Fruit fly (Drosophila melanogaster) whole organism, embryonic: ENCODE data around the gene Prosbeta2.

Experiments used
- Ada2b ChIP-seq: fragments of 200-800 bp; sonication (Bioruptor generic); IDR thresholded peaks from 2 replicates; pipeline ENCODE4 v1.3.6; 2022; ENCODE audit warnings: missing biosample characterization, missing genetic modification characterization
- Asciz ChIP-seq: fragments of 200-800 bp; sonication (Bioruptor generic); optimal IDR thresholded peaks from 2 replicates; lab custom pipeline; 2017; ENCODE audit warnings: missing biosample characterization, mild to moderate bottlenecking, missing genetic modification characterization, missing genetic modification reagents
- Bgb ChIP-seq: fragments of 200-800 bp; sonication (Bioruptor generic); IDR thresholded peaks from 2 replicates; pipeline ENCODE4 v1.3.6; 2022; ENCODE audit warnings: missing biosample characterization, missing genetic modification characterization; ENCODE audit not compliant: partially characterized antibody
- CG10565 ChIP-seq: fragments of 200-800 bp; sonication (Bioruptor generic); optimal IDR thresholded peaks from 3 replicates; lab custom pipeline; 2016; ENCODE audit warnings: missing biosample characterization, mild to moderate bottlenecking, missing genetic modification characterization
- CG11093 ChIP-seq: fragments of 200-800 bp; sonication (Bioruptor generic); IDR thresholded peaks from 3 replicates; pipeline ENCODE4 v1.3.6; 2022; ENCODE audit warnings: missing biosample characterization, missing genetic modification characterization
- CG11247 ChIP-seq: fragments of 200-800 bp; sonication (Bioruptor generic); IDR thresholded peaks from 2 replicates; pipeline ENCODE4 v1.3.6; 2022; ENCODE audit warnings: missing biosample characterization, missing genetic modification characterization
- CG12236 ChIP-seq: fragments of 200-800 bp; sonication (Bioruptor generic); optimal IDR thresholded peaks from 2 replicates; lab custom pipeline; 2016; ENCODE audit warnings: missing biosample characterization, missing genetic modification characterization
- CG13123 ChIP-seq: fragments of 200-800 bp; sonication (Bioruptor generic); optimal IDR thresholded peaks from 2 replicates; lab custom pipeline; 2016; ENCODE audit warnings: missing biosample characterization, missing genetic modification characterization
- CG13894 ChIP-seq: fragments of 200-800 bp; sonication (Bioruptor generic); optimal IDR thresholded peaks from 3 replicates; lab custom pipeline; 2018; ENCODE audit warnings: missing biosample characterization, mild to moderate bottlenecking, missing genetic modification characterization, moderate library complexity
- CG1529 ChIP-seq: fragments of 200-800 bp; sonication (Bioruptor generic); optimal IDR thresholded peaks from 3 replicates; lab custom pipeline; 2018; ENCODE audit warnings: missing biosample characterization, missing genetic modification characterization
- CG15514 ChIP-seq: fragments of 200-800 bp; sonication (Bioruptor generic); optimal IDR thresholded peaks from 3 replicates; lab custom pipeline; 2017; ENCODE audit warnings: missing biosample characterization, missing genetic modification characterization, mild to moderate bottlenecking, moderate library complexity, missing genetic modification reagents
- CG17612 ChIP-seq: fragments of 200-800 bp; sonication (Bioruptor generic); IDR thresholded peaks from 2 replicates; pipeline ENCODE4 v1.3.6; 2022; ENCODE audit warnings: missing biosample characterization, missing genetic modification characterization
- CG2712 ChIP-seq: fragments of 200-800 bp; optimal IDR thresholded peaks from 3 replicates; lab custom pipeline; 2019; ENCODE audit warnings: missing biosample characterization, mild to moderate bottlenecking, missing genetic modification characterization, moderate library complexity
- CG2889 ChIP-seq: fragments of 200-800 bp; sonication (Bioruptor generic); IDR thresholded peaks from 3 replicates; pipeline ENCODE4 v1.3.6; 2022; ENCODE audit warnings: missing biosample characterization, missing genetic modification characterization
- CG31365 ChIP-seq: fragments of 200-800 bp; sonication (Bioruptor generic); optimal IDR thresholded peaks from 2 replicates; lab custom pipeline; 2018; ENCODE audit warnings: missing biosample characterization, mild to moderate bottlenecking, missing genetic modification characterization
- CG4404 ChIP-seq: fragments of 200-800 bp; sonication (Bioruptor generic); IDR thresholded peaks from 2 replicates; pipeline ENCODE4 v1.3.6; 2022; ENCODE audit warnings: missing biosample characterization, missing genetic modification characterization
- CG4730 ChIP-seq: fragments of 200-800 bp; sonication (Bioruptor generic); IDR thresholded peaks from 2 replicates; pipeline ENCODE4 v1.3.6; 2022; ENCODE audit warnings: missing biosample characterization, missing genetic modification characterization
- CG4820 ChIP-seq: fragments of 200-800 bp; sonication (Bioruptor generic); optimal IDR thresholded peaks from 3 replicates; lab custom pipeline; 2016; ENCODE audit warnings: missing biosample characterization, missing genetic modification characterization
- CG9609 ChIP-seq: fragments of 200-800 bp; sonication (Bioruptor generic); optimal IDR thresholded peaks from 3 replicates; lab custom pipeline; 2016; ENCODE audit warnings: missing biosample characterization, missing genetic modification characterization
- CG9932 ChIP-seq: fragments of 200-800 bp; sonication (Bioruptor generic); IDR thresholded peaks from 2 replicates; pipeline ENCODE4 v1.3.6; 2022; ENCODE audit warnings: missing biosample characterization, missing genetic modification characterization
- Doc3 ChIP-seq: fragments of 200-800 bp; sonication (Bioruptor generic); IDR thresholded peaks from 3 replicates; pipeline ENCODE4 v1.3.6; 2022; ENCODE audit warnings: missing biosample characterization, missing genetic modification characterization; ENCODE audit not compliant: partially characterized antibody
- E2f1 ChIP-seq: fragments of 200-800 bp; sonication (Bioruptor generic); IDR thresholded peaks from 2 replicates; pipeline ENCODE4 v1.3.6; 2022; ENCODE audit warnings: missing biosample characterization, missing genetic modification characterization
- HLH3B ChIP-seq: fragments of 200-800 bp; sonication (Bioruptor generic); IDR thresholded peaks from 2 replicates; pipeline ENCODE4 v1.3.6; 2022; ENCODE audit warnings: missing biosample characterization, missing genetic modification characterization
- Hsf ChIP-seq: fragments of 200-800 bp; sonication (Bioruptor generic); optimal IDR thresholded peaks from 3 replicates; lab custom pipeline; 2016; ENCODE audit warnings: missing biosample characterization, missing genetic modification characterization
- Meics ChIP-seq: fragments of 200-800 bp; sonication (Bioruptor generic); optimal IDR thresholded peaks from 2 replicates; lab custom pipeline; 2017; ENCODE audit warnings: missing biosample characterization, mild to moderate bottlenecking, missing genetic modification characterization
- NFAT ChIP-seq: fragments of 200-800 bp; sonication (Bioruptor generic); IDR thresholded peaks from 2 replicates; pipeline ENCODE4 v1.3.6; 2022; ENCODE audit warnings: missing biosample characterization, missing genetic modification characterization
- Neu2 ChIP-seq: fragments of 200-800 bp; sonication (Bioruptor generic); optimal IDR thresholded peaks from 3 replicates; lab custom pipeline; 2016; ENCODE audit warnings: missing biosample characterization, missing genetic modification characterization, borderline replicate concordance
- Pdp1 ChIP-seq, 2 experiments: fragments of 200-800 bp; sonication (Bioruptor generic); optimal IDR thresholded peaks; 3 replicates each; lab custom pipeline; 2016; ENCODE audit warnings: missing biosample characterization in 2 of 2, missing genetic modification characterization in 2 of 2, mild to moderate bottlenecking in 1 of 2, moderate library complexity in 1 of 2
- Vsx1 ChIP-seq: fragments of 200-800 bp; sonication (Bioruptor generic); optimal IDR thresholded peaks from 2 replicates; lab custom pipeline; 2017; ENCODE audit warnings: missing biosample characterization, mild to moderate bottlenecking, missing genetic modification characterization, missing genetic modification reagents
- caup ChIP-seq: fragments of 200-800 bp; sonication (Bioruptor generic); optimal IDR thresholded peaks from 3 replicates; lab custom pipeline; 2017; ENCODE audit warnings: missing biosample characterization, mild to moderate bottlenecking, missing genetic modification characterization, moderate library complexity; ENCODE audit not compliant: severe bottlenecking
- crol ChIP-seq: fragments of 200-800 bp; sonication (Bioruptor generic); IDR thresholded peaks from 2 replicates; pipeline ENCODE4 v1.3.6; 2022; ENCODE audit warnings: missing biosample characterization, missing genetic modification characterization
- dmrt11E ChIP-seq: fragments of 200-800 bp; sonication (Bioruptor generic); optimal IDR thresholded peaks from 3 replicates; lab custom pipeline; 2018; ENCODE audit warnings: missing biosample characterization, mild to moderate bottlenecking, missing genetic modification characterization, moderate library complexity
- esg ChIP-seq: fragments of 200-800 bp; sonication (Bioruptor generic); conservative IDR thresholded peaks from 2 replicates; pipeline ENCODE4 v1.3.6; 2022; ENCODE audit warnings: missing biosample characterization, missing genetic modification characterization
- exex ChIP-seq: fragments of 200-800 bp; sonication (Bioruptor generic); optimal IDR thresholded peaks from 4 replicates; lab custom pipeline; 2018; ENCODE audit warnings: missing biosample characterization, mild to moderate bottlenecking, missing genetic modification characterization, moderate library complexity
- fd64A ChIP-seq: fragments of 200-800 bp; sonication (Bioruptor generic); optimal IDR thresholded peaks from 3 replicates; lab custom pipeline; 2018; ENCODE audit warnings: missing biosample characterization, mild to moderate bottlenecking, missing genetic modification characterization
- gem ChIP-seq: fragments of 200-800 bp; sonication (Bioruptor generic); optimal IDR thresholded peaks from 2 replicates; lab custom pipeline; 2019; ENCODE audit warnings: missing biosample characterization, mild to moderate bottlenecking, missing genetic modification characterization, moderate library complexity
- jumu ChIP-seq: fragments of 200-800 bp; sonication (Bioruptor generic); optimal IDR thresholded peaks from 3 replicates; lab custom pipeline; 2016; ENCODE audit warnings: missing biosample characterization, missing genetic modification characterization
- lab ChIP-seq: fragments of 200-800 bp; sonication (Bioruptor generic); optimal IDR thresholded peaks from 3 replicates; lab custom pipeline; 2017; ENCODE audit warnings: missing biosample characterization, missing genetic modification characterization, mild to moderate bottlenecking, moderate library complexity, missing genetic modification reagents
- lmd ChIP-seq: fragments of 200-800 bp; sonication (Bioruptor generic); IDR thresholded peaks from 2 replicates; pipeline ENCODE4 v1.3.6; 2022; ENCODE audit warnings: missing biosample characterization, missing genetic modification characterization
- nmo ChIP-seq: fragments of 200-800 bp; sonication (Bioruptor generic); optimal IDR thresholded peaks from 2 replicates; lab custom pipeline; 2018; ENCODE audit warnings: missing biosample characterization, mild to moderate bottlenecking, missing genetic modification characterization, moderate library complexity
- sens-2 ChIP-seq: fragments of 200-800 bp; sonication (Bioruptor generic); IDR thresholded peaks from 2 replicates; pipeline ENCODE4 v1.3.6; 2022; ENCODE audit warnings: missing biosample characterization, missing genetic modification characterization
- ssp ChIP-seq: fragments of 200-800 bp; sonication (Bioruptor generic); IDR thresholded peaks from 2 replicates; pipeline ENCODE4 v1.3.6; 2022; ENCODE audit warnings: missing biosample characterization, missing genetic modification characterization
- tgo ChIP-seq: fragments of 200-800 bp; sonication (Bioruptor generic); IDR thresholded peaks from 3 replicates; pipeline ENCODE4 v1.3.6; 2022; ENCODE audit warnings: missing biosample characterization, missing genetic modification characterization
- tup ChIP-seq: fragments of 200-800 bp; sonication (Bioruptor generic); optimal IDR thresholded peaks from 2 replicates; lab custom pipeline; 2016; ENCODE audit warnings: missing biosample characterization, mild to moderate bottlenecking, missing genetic modification characterization, moderate library complexity
- unc-4 ChIP-seq: fragments of 200-800 bp; sonication (Bioruptor generic); IDR thresholded peaks from 2 replicates; pipeline ENCODE4 v1.3.6; 2022; ENCODE audit warnings: missing biosample characterization, missing genetic modification characterization; ENCODE audit not compliant: partially characterized antibody
- unpg ChIP-seq: fragments of 200-800 bp; sonication (Bioruptor generic); optimal IDR thresholded peaks from 3 replicates; lab custom pipeline; 2018; ENCODE audit warnings: missing biosample characterization, mild to moderate bottlenecking, missing genetic modification characterization, moderate library complexity
- usp ChIP-seq: fragments of >200 bp; optimal IDR thresholded peaks from 2 replicates; lab custom pipeline; 2017; ENCODE audit warnings: missing biosample characterization, missing genetic modification characterization
- wdn ChIP-seq: fragments of 200-800 bp; sonication (Bioruptor generic); IDR thresholded peaks from 2 replicates; pipeline ENCODE4 v1.3.6; 2022; ENCODE audit warnings: missing biosample characterization, missing genetic modification characterization
- zfh2 ChIP-seq: fragments of 200-800 bp; sonication (Bioruptor generic); optimal IDR thresholded peaks from 2 replicates; lab custom pipeline; 2016; ENCODE audit warnings: missing biosample characterization, missing genetic modification characterization

Gene Prosbeta2

dm6 chr3L:14999284-15000019 is at the start of gene Prosbeta2, which contains the start of gene mRpL39 (continued):
- TF ChIP-seq wdn (GFP tag; lab: Robert Waterston, UW) (0 out of 2 replicates have a peak, but pooled peaks have one; percentile 41), CG13123 (GFP tag; lab: Kevin White, UChicago) (no peak), CG2889 (GFP tag; lab: Robert Waterston, UW) (no peak), dmrt11E (tag; lab: Kevin White, UChicago) (no peak), unc-4 (GFP tag; lab: Robert Waterston, UW) (peak; percentile 95), lab (GFP tag; lab: Kevin White, UChicago) (peak; percentile 73), crol (GFP tag; lab: Robert Waterston, UW) (0 out of 2 replicates have a peak, but pooled peaks have one; percentile 22), Pdp1 (GFP tag; optimal IDR thresholded peaks at IDR 0.05; lab: Kevin White, UChicago) (peak in 1 of 2 experiments; percentile 66), NFAT (peak; percentile 58; the same call in 1 of the 2 replicates), caup (GFP tag; lab: Kevin White, UChicago) (no peak), CG2712 (tag; lab: Kevin White, UChicago) (peak; percentile 84), CG15514 (GFP tag; lab: Kevin White, UChicago) (peak; percentile 73), CG9932 (peak; percentile 74), tup (GFP tag; lab: Kevin White, UChicago) (no peak), CG4404 (GFP tag; lab: Robert Waterston, UW) (peak; percentile 72), Doc3 (peak; percentile 99), gem (tag; lab: Kevin White, UChicago) (peak; percentile 73), CG9609 (GFP tag; lab: Kevin White, UChicago) (no peak), Hsf (no peak), HLH3B (GFP tag; lab: Robert Waterston, UW) (peak; percentile 59), CG1529 (GFP tag; lab: Kevin White, UChicago) (no peak), Ada2b (peak; percentile 56), CG11247 (GFP tag; lab: Robert Waterston, UW) (peak; percentile 47; the same call in 1 of the 2 replicates), sens-2 (GFP tag; lab: Robert Waterston, UW) (no peak), CG31365 (tag; lab: Kevin White, UChicago) (no peak), CG4730 (GFP tag; lab: Robert Waterston, UW) (peak; percentile 72), CG13894 (tag; lab: Kevin White, UChicago) (no peak), zfh2 (GFP tag; lab: Kevin White, UChicago) (no peak), CG4820 (GFP tag; lab: Kevin White, UChicago) (peak; percentile 29), E2f1 (GFP tag; lab: Robert Waterston, UW) (peak; percentile 68), tgo (peak; percentile 77), Neu2 (GFP tag; lab: Kevin White, UChicago) (no peak), CG12236 (GFP tag; lab: Kevin White, UChicago) (no peak), CG17612 (no peak), Vsx1 (no peak), Bgb (GFP tag; lab: Robert Waterston, UW) (peak; percentile 87), nmo (GFP tag; lab: Kevin White, UChicago) (no peak), unpg (peak; percentile 53), Asciz (GFP tag; lab: Kevin White, UChicago) (peak; percentile 52), usp (GFP tag; lab: Kevin White, UChicago) (no peak), lmd (GFP tag; lab: Robert Waterston, UW) (peak; percentile 75), jumu (no peak), CG10565 (GFP tag; lab: Kevin White, UChicago) (no peak), CG11093 (GFP tag; lab: Robert Waterston, UW) (peak; percentile 38; the same call in 1 of the 3 replicates), esg (GFP tag; lab: Robert Waterston, UW) (peak; percentile 27), Meics (GFP tag; lab: Kevin White, UChicago) (peak; percentile 16), exex (tag; lab: Kevin White, UChicago) (no peak), ssp (peak; percentile 92), fd64A (GFP tag; lab: Kevin White, UChicago) (no peak)
